Fruit fly (Drosophila melanogaster) whole organism, embryonic: ENCODE data around the gene dgt2.
A peak's percentile ranks its signal among the peaks of the same experiment; 100 is the strongest.

ENCODE experiments used
- Abd-B ChIP-seq: fragments of 200-800 bp; sonication (Bioruptor generic); optimal IDR thresholded peaks from 2 replicates; lab custom pipeline; 2018; ENCODE audit warnings: missing biosample characterization, mild to moderate bottlenecking, missing genetic modification characterization, moderate library complexity
- BEAF-32 ChIP-seq: fragments of 200-800 bp; sonication (Bioruptor generic); optimal IDR thresholded peaks from 3 replicates; lab custom pipeline; 2017; ENCODE audit warnings: missing biosample characterization, missing genetic modification characterization, mild to moderate bottlenecking, moderate library complexity, missing genetic modification reagents
- Bdp1 ChIP-seq: fragments of 200-800 bp; sonication (Bioruptor generic); optimal IDR thresholded peaks from 3 replicates; lab custom pipeline; 2016; ENCODE audit warnings: missing biosample characterization, missing genetic modification characterization
- CG11398 ChIP-seq: fragments of 200-800 bp; sonication (Bioruptor generic); optimal IDR thresholded peaks from 2 replicates; lab custom pipeline; 2016; ENCODE audit warnings: missing biosample characterization, missing genetic modification characterization
- CG13624 ChIP-seq: fragments of 200-800 bp; sonication (Bioruptor generic); optimal IDR thresholded peaks from 2 replicates; lab custom pipeline; 2016; ENCODE audit warnings: missing biosample characterization, missing genetic modification characterization
- CG14014 ChIP-seq: fragments of 200-800 bp; sonication (Bioruptor generic); IDR thresholded peaks from 2 replicates; pipeline ENCODE4 v1.3.6; 2022; ENCODE audit warnings: missing biosample characterization, missing genetic modification characterization
- CG16813 ChIP-seq: fragments of 200-800 bp; sonication (Bioruptor generic); IDR thresholded peaks from 3 replicates; pipeline ENCODE4 v1.3.6; 2022; ENCODE audit warnings: missing biosample characterization, missing genetic modification characterization; ENCODE audit not compliant: partially characterized antibody
- CG17361 ChIP-seq: fragments of 200-800 bp; sonication (Bioruptor generic); IDR thresholded peaks from 3 replicates; pipeline ENCODE4 v1.3.6; 2022; ENCODE audit warnings: missing biosample characterization, missing genetic modification characterization
- CG18011 ChIP-seq: fragments of 200-800 bp; sonication (Bioruptor generic); optimal IDR thresholded peaks from 2 replicates; lab custom pipeline; 2017; ENCODE audit warnings: missing biosample characterization, missing genetic modification characterization, mild to moderate bottlenecking, moderate library complexity, missing genotype
- CG18476 ChIP-seq: fragments of 200-800 bp; sonication (Bioruptor generic); optimal IDR thresholded peaks from 2 replicates; lab custom pipeline; 2016; ENCODE audit warnings: missing biosample characterization, mild to moderate bottlenecking, missing genetic modification characterization
- CG18764 ChIP-seq: fragments of 200-800 bp; sonication (Bioruptor generic); optimal IDR thresholded peaks from 3 replicates; lab custom pipeline; 2016; ENCODE audit warnings: missing biosample characterization, missing genetic modification characterization
- CG2875 ChIP-seq: fragments of 200-800 bp; sonication (Bioruptor generic); optimal IDR thresholded peaks from 2 replicates; lab custom pipeline; 2017; ENCODE audit warnings: missing biosample characterization, mild to moderate bottlenecking, missing genetic modification characterization, missing genetic modification reagents
- CG32767 ChIP-seq: fragments of 200-800 bp; sonication (Bioruptor generic); IDR thresholded peaks from 2 replicates; pipeline ENCODE4 v1.3.6; 2022; ENCODE audit warnings: missing biosample characterization, missing genetic modification characterization
- CG3838 ChIP-seq: fragments of 200-800 bp; sonication (Bioruptor generic); optimal IDR thresholded peaks from 3 replicates; lab custom pipeline; 2016; ENCODE audit warnings: missing biosample characterization, missing genetic modification characterization
- CG4328 ChIP-seq: fragments of 200-800 bp; sonication (Bioruptor generic); optimal IDR thresholded peaks from 3 replicates; lab custom pipeline; 2017; ENCODE audit warnings: missing biosample characterization, missing genetic modification reagents, missing genetic modification characterization
- CG4424 ChIP-seq: fragments of 200-800 bp; sonication (Bioruptor generic); optimal IDR thresholded peaks from 3 replicates; lab custom pipeline; 2016; ENCODE audit warnings: missing biosample characterization, missing genetic modification characterization
- CG6254 ChIP-seq: fragments of 200-800 bp; sonication (Bioruptor generic); optimal IDR thresholded peaks from 3 replicates; lab custom pipeline; 2017; ENCODE audit warnings: mild to moderate bottlenecking, missing biosample characterization, missing genetic modification reagents, missing genetic modification characterization
- CG9609 ChIP-seq: fragments of 200-800 bp; sonication (Bioruptor generic); optimal IDR thresholded peaks from 3 replicates; lab custom pipeline; 2016; ENCODE audit warnings: missing biosample characterization, missing genetic modification characterization
- CG9727 ChIP-seq: fragments of 200-800 bp; sonication (Bioruptor generic); optimal IDR thresholded peaks from 3 replicates; lab custom pipeline; 2017; ENCODE audit warnings: missing biosample characterization, mild to moderate bottlenecking, missing genetic modification characterization
- CG9797 ChIP-seq: fragments of 200-800 bp; sonication (Bioruptor generic); optimal IDR thresholded peaks from 3 replicates; lab custom pipeline; 2018; ENCODE audit warnings: missing biosample characterization, mild to moderate bottlenecking, missing genetic modification characterization
- CG9817 ChIP-seq: fragments of 200-800 bp; sonication (Bioruptor generic); optimal IDR thresholded peaks from 2 replicates; lab custom pipeline; 2018; ENCODE audit warnings: missing biosample characterization, mild to moderate bottlenecking, missing genetic modification characterization, moderate library complexity
- CoRest ChIP-seq: fragments of 200-800 bp; sonication (Bioruptor generic); optimal IDR thresholded peaks from 3 replicates; lab custom pipeline; 2018; ENCODE audit warnings: missing biosample characterization, mild to moderate bottlenecking, missing genetic modification characterization, moderate library complexity
- D19A ChIP-seq: fragments of 200-800 bp; optimal IDR thresholded peaks from 3 replicates; lab custom pipeline; 2019; ENCODE audit warnings: missing biosample characterization, mild to moderate bottlenecking, missing genetic modification characterization, moderate library complexity
- Dp ChIP-seq: fragments of 200-800 bp; sonication (Bioruptor generic); optimal IDR thresholded peaks from 2 replicates; lab custom pipeline; 2018; ENCODE audit warnings: missing biosample characterization, mild to moderate bottlenecking, missing genetic modification characterization, moderate library complexity
- Gug ChIP-seq: fragments of 200-800 bp; sonication (Bioruptor generic); IDR thresholded peaks from 4 replicates; pipeline ENCODE4 v1.3.6; 2022; ENCODE audit warnings: missing biosample characterization, missing genetic modification characterization
- HLH54F ChIP-seq: fragments of 200-800 bp; sonication (Bioruptor generic); optimal IDR thresholded peaks from 3 replicates; lab custom pipeline; 2016; ENCODE audit warnings: missing biosample characterization, missing genetic modification characterization
- Hey ChIP-seq: fragments of 200-800 bp; sonication (Bioruptor generic); optimal IDR thresholded peaks from 3 replicates; lab custom pipeline; 2018; ENCODE audit warnings: missing biosample characterization, mild to moderate bottlenecking, missing genetic modification characterization
- HmgD ChIP-seq: fragments of 200-800 bp; sonication (Bioruptor generic); optimal IDR thresholded peaks from 3 replicates; lab custom pipeline; 2016; ENCODE audit warnings: missing biosample characterization, missing genetic modification characterization
- Hmx ChIP-seq: fragments of 200-800 bp; sonication (Bioruptor generic); optimal IDR thresholded peaks from 2 replicates; lab custom pipeline; 2016; ENCODE audit warnings: missing biosample characterization, missing genetic modification characterization
- Hr3 ChIP-seq: fragments of 200-800 bp; sonication (Bioruptor generic); optimal IDR thresholded peaks from 3 replicates; lab custom pipeline; 2016; ENCODE audit warnings: missing biosample characterization, missing genetic modification characterization
- Mad ChIP-seq: fragments of 200-800 bp; sonication (Bioruptor generic); optimal IDR thresholded peaks from 2 replicates; lab custom pipeline; 2016; ENCODE audit warnings: missing biosample characterization, missing genetic modification characterization
- Meics ChIP-seq: fragments of 200-800 bp; sonication (Bioruptor generic); optimal IDR thresholded peaks from 2 replicates; lab custom pipeline; 2017; ENCODE audit warnings: missing biosample characterization, mild to moderate bottlenecking, missing genetic modification characterization
- Mes4 ChIP-seq: fragments of 200-800 bp; sonication (Bioruptor generic); optimal IDR thresholded peaks from 2 replicates; lab custom pipeline; 2016; ENCODE audit warnings: missing biosample characterization, missing genetic modification characterization
- NFAT ChIP-seq: fragments of 200-800 bp; sonication (Bioruptor generic); IDR thresholded peaks from 2 replicates; pipeline ENCODE4 v1.3.6; 2022; ENCODE audit warnings: missing biosample characterization, missing genetic modification characterization
- NfI ChIP-seq: fragments of 200-800 bp; sonication (Bioruptor generic); optimal IDR thresholded peaks from 3 replicates; lab custom pipeline; 2018; ENCODE audit warnings: missing biosample characterization, mild to moderate bottlenecking, missing genetic modification characterization, moderate library complexity
- Oaz ChIP-seq: fragments of 200-800 bp; sonication (Bioruptor generic); IDR thresholded peaks from 2 replicates; pipeline ENCODE4 v1.3.6; 2022; ENCODE audit warnings: missing biosample characterization, missing genetic modification characterization
- Ravus ChIP-seq: fragments of 200-800 bp; sonication (Bioruptor generic); IDR thresholded peaks from 2 replicates; pipeline ENCODE4 v1.3.6; 2022; ENCODE audit warnings: missing biosample characterization, missing genetic modification characterization
- Sry-β ChIP-seq: fragments of 200-800 bp; sonication (Bioruptor generic); optimal IDR thresholded peaks from 2 replicates; lab custom pipeline; 2018; ENCODE audit warnings: missing biosample characterization, mild to moderate bottlenecking, missing genetic modification characterization, moderate library complexity
- Sry-δ ChIP-seq: fragments of 200-800 bp; sonication (Bioruptor generic); optimal IDR thresholded peaks from 2 replicates; lab custom pipeline; 2016; ENCODE audit warnings: missing biosample characterization, missing genetic modification characterization
- TFAM ChIP-seq: fragments of 200-800 bp; sonication (Bioruptor generic); optimal IDR thresholded peaks from 2 replicates; lab custom pipeline; 2017; ENCODE audit warnings: missing biosample characterization, missing genetic modification characterization, inconsistent platforms
- amos ChIP-seq: fragments of 200-800 bp; sonication (Bioruptor generic); IDR thresholded peaks from 2 replicates; pipeline ENCODE4 v1.3.6; 2022; ENCODE audit warnings: missing biosample characterization, missing genetic modification characterization; ENCODE audit not compliant: partially characterized antibody
- cas ChIP-seq: fragments of 200-800 bp; sonication (Bioruptor generic); IDR thresholded peaks from 2 replicates; pipeline ENCODE4 v1.3.6; 2022; ENCODE audit warnings: missing biosample characterization, missing genetic modification characterization
- esg ChIP-seq: fragments of 200-800 bp; sonication (Bioruptor generic); conservative IDR thresholded peaks from 2 replicates; pipeline ENCODE4 v1.3.6; 2022; ENCODE audit warnings: missing biosample characterization, missing genetic modification characterization
- fu2 ChIP-seq: fragments of 200-800 bp; sonication (Bioruptor generic); optimal IDR thresholded peaks from 2 replicates; lab custom pipeline; 2016; ENCODE audit warnings: missing biosample characterization, missing genetic modification characterization
- grn ChIP-seq: fragments of 200-800 bp; sonication (Bioruptor generic); optimal IDR thresholded peaks from 3 replicates; lab custom pipeline; 2017; ENCODE audit warnings: missing biosample characterization, missing genetic modification characterization
- repo ChIP-seq: fragments of 200-800 bp; sonication (Bioruptor generic); optimal IDR thresholded peaks from 2 replicates; lab custom pipeline; 2016; ENCODE audit warnings: missing biosample characterization, missing genetic modification characterization
- sens ChIP-seq: fragments of 200-800 bp; sonication (Bioruptor generic); peaks from one replicate; lab custom pipeline; 2016; ENCODE audit warnings: missing biosample characterization, missing genetic modification characterization
- unpg ChIP-seq: fragments of 200-800 bp; sonication (Bioruptor generic); optimal IDR thresholded peaks from 3 replicates; lab custom pipeline; 2018; ENCODE audit warnings: missing biosample characterization, mild to moderate bottlenecking, missing genetic modification characterization, moderate library complexity
- wek ChIP-seq: fragments of 200-800 bp; sonication (Bioruptor generic); optimal IDR thresholded peaks from 3 replicates; lab custom pipeline; 2018; ENCODE audit warnings: missing biosample characterization, mild to moderate bottlenecking, missing genetic modification characterization, moderate library complexity
- zf30C ChIP-seq: fragments of 200-800 bp; sonication (Bioruptor generic); optimal IDR thresholded peaks from 3 replicates; lab custom pipeline; 2018; ENCODE audit warnings: missing biosample characterization, mild to moderate bottlenecking, missing genetic modification characterization
- zfh1 ChIP-seq: fragments of 200-800 bp; sonication (Bioruptor generic); IDR thresholded peaks from 3 replicates; pipeline ENCODE4 v1.3.6; 2022; ENCODE audit warnings: missing biosample characterization, missing genetic modification characterization

The dgt2 gene

DNA sequence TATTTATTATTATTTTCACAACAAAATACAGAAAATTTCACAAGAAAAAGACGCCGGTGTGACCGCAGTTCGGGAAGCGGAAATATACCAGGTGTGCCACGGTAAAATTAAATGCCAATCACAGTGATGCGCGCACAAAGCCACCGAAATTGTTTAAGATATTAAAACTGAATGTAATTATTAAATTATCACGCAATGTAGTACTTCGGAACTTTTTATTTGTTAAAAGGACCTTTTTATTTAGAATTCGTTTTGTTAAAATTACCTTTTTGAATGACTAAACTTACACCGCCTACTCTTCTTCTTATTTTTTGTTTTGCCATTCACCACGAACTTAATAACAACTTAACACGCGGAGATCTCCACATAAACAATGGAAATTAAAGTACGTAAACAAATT is 1.8 kb upstream of the dgt2 start, which contains the start of the genes CG6686 and CG34163 (continued):
- TF ChIP-seq NfI (GFP tag; lab: Kevin White, UChicago) (peak; percentile 35), Mad (GFP tag; lab: Kevin White, UChicago) (peak; percentile 43), CG9609 (GFP tag; lab: Kevin White, UChicago) (peak; percentile 50), Oaz (GFP tag; lab: Robert Waterston, UW) (no peak), grn (GFP tag; lab: Kevin White, UChicago) (no peak), repo (no peak), CoRest (tag; lab: Kevin White, UChicago) (peak; percentile 62), Meics (peak; percentile 47), CG18476 (GFP tag; lab: Kevin White, UChicago) (peak; percentile 35), Abd-B (GFP tag; lab: Kevin White, UChicago) (peak; percentile 46), fu2 (GFP tag; lab: Kevin White, UChicago) (peak; percentile 30), CG32767 (GFP tag; lab: Robert Waterston, UW) (no peak), Hey (no peak), esg (GFP tag; lab: Robert Waterston, UW) (no peak), CG16813 (GFP tag; lab: Robert Waterston, UW) (no peak), CG11398 (GFP tag; lab: Kevin White, UChicago) (no peak), Mes4 (GFP tag; lab: Kevin White, UChicago) (no peak), Sry-β (GFP tag; lab: Kevin White, UChicago) (peak; percentile 77), NFAT (GFP tag; lab: Robert Waterston, UW) (no peak), CG4424 (peak; percentile 25), CG4328 (GFP tag; lab: Kevin White, UChicago) (peak; percentile 29), HLH54F (GFP tag; lab: Kevin White, UChicago) (peak; percentile 42), zfh1 (peak; percentile 49; the same call in 1 of the 3 replicates), unpg (peak; percentile 52), CG18011 (GFP tag; lab: Kevin White, UChicago) (peak; percentile 14), Bdp1 (GFP tag; lab: Kevin White, UChicago) (no peak), wek (GFP tag; lab: Kevin White, UChicago) (no peak), CG3838 (GFP tag; lab: Kevin White, UChicago) (peak; percentile 7), Sry-δ (peak; percentile 43), TFAM (GFP tag; lab: Kevin White, UChicago) (no peak), CG6254 (GFP tag; lab: Kevin White, UChicago) (peak; percentile 19), CG9727 (GFP tag; lab: Kevin White, UChicago) (peak; percentile 33), amos (0 out of 2 replicates have a peak, but pooled peaks have one; percentile 12), CG9797 (GFP tag; lab: Kevin White, UChicago) (peak; percentile 74), Ravus (GFP tag; lab: Robert Waterston, UW) (no peak), HmgD (peak; percentile 34), Gug (GFP tag; lab: Robert Waterston, UW) (peak; percentile 45; the same call in 1 of the 4 replicates), CG9817 (tag; lab: Kevin White, UChicago) (peak; percentile 13), zf30C (GFP tag; lab: Kevin White, UChicago) (no peak), CG2875 (no peak), CG18764 (GFP tag; lab: Kevin White, UChicago) (peak; percentile 14), CG14014 (GFP tag; lab: Robert Waterston, UW) (no peak), sens (GFP tag; lab: Kevin White, UChicago) (peak; percentile 86), CG17361 (GFP tag; lab: Robert Waterston, UW) (peak; percentile 61; the same call in 2 of the 3 replicates), BEAF-32 (GFP tag; lab: Kevin White, UChicago) (peak; percentile 41), cas (GFP tag; lab: Robert Waterston, UW) (no peak), Hmx (GFP tag; lab: Kevin White, UChicago) (peak; percentile 29), D19A (tag; lab: Kevin White, UChicago) (no peak), CG13624 (GFP tag; lab: Kevin White, UChicago) (peak; percentile 65), Dp (GFP tag; lab: Kevin White, UChicago) (peak; percentile 43), Hr3 (peak; percentile 55)
